Fruit fly (Drosophila melanogaster) whole organism, prepupa: Measurements from ENCODE around the gene Jhbp15.

Source experiments
- CG10631 ChIP-seq: fragments of 200-800 bp; sonication (Bioruptor generic); optimal IDR thresholded peaks from 2 replicates; lab custom pipeline; 2016; ENCODE audit warnings: missing biosample characterization, missing genetic modification characterization
- CG10669 ChIP-seq: fragments of 200-800 bp; sonication (Bioruptor generic); optimal IDR thresholded peaks from 3 replicates; lab custom pipeline; 2018; ENCODE audit warnings: missing biosample characterization, mild to moderate bottlenecking, missing genetic modification characterization, moderate library complexity
- CG11294 ChIP-seq: fragments of 200-800 bp; sonication (Bioruptor generic); IDR thresholded peaks from 2 replicates; pipeline ENCODE4 v1.3.6; 2022; ENCODE audit warnings: missing biosample characterization, missing genetic modification characterization
- CG11762 ChIP-seq: fragments of 200-800 bp; sonication (Bioruptor generic); optimal IDR thresholded peaks from 3 replicates; lab custom pipeline; 2016; ENCODE audit warnings: missing biosample characterization, missing genetic modification characterization; ENCODE audit not compliant: insufficient read depth
- CG15336 ChIP-seq: fragments of 200-800 bp; sonication (Bioruptor generic); IDR thresholded peaks from 2 replicates; pipeline ENCODE4 v1.3.6; 2022; ENCODE audit warnings: missing biosample characterization, missing genetic modification characterization
- CG1621 ChIP-seq: fragments of 200-800 bp; sonication (Bioruptor generic); optimal IDR thresholded peaks from 3 replicates; lab custom pipeline; 2018; ENCODE audit warnings: missing biosample characterization, mild to moderate bottlenecking, missing genetic modification characterization
- CG16779 ChIP-seq: fragments of 200-800 bp; sonication (Bioruptor generic); optimal IDR thresholded peaks from 3 replicates; lab custom pipeline; 2017; ENCODE audit warnings: missing biosample characterization, mild to moderate bottlenecking, missing genetic modification characterization
- CG3032 ChIP-seq: fragments of 200-800 bp; optimal IDR thresholded peaks from 2 replicates; lab custom pipeline; 2019; ENCODE audit warnings: missing biosample characterization, mild to moderate bottlenecking, missing genetic modification characterization, moderate library complexity
- CG32006 ChIP-seq: fragments of 200-800 bp; sonication (Bioruptor generic); optimal IDR thresholded peaks from 3 replicates; lab custom pipeline; 2017; ENCODE audit warnings: missing biosample characterization, mild to moderate bottlenecking, missing genetic modification characterization
- CG34406 ChIP-seq: fragments of 200-800 bp; sonication (Bioruptor generic); optimal IDR thresholded peaks from 3 replicates; lab custom pipeline; 2016; ENCODE audit warnings: missing biosample characterization, missing genetic modification characterization
- CG4318 ChIP-seq: fragments of 200-800 bp; sonication (Bioruptor generic); optimal IDR thresholded peaks from 3 replicates; lab custom pipeline; 2017; ENCODE audit warnings: missing biosample characterization, mild to moderate bottlenecking, missing genetic modification characterization
- CG6276 ChIP-seq: fragments of 200-800 bp; sonication (Bioruptor generic); optimal IDR thresholded peaks from 2 replicates; lab custom pipeline; 2017; ENCODE audit warnings: missing biosample characterization, mild to moderate bottlenecking, missing genetic modification characterization
- CG6792 ChIP-seq: fragments of 200-800 bp; sonication (Bioruptor generic); optimal IDR thresholded peaks from 3 replicates; lab custom pipeline; 2016; ENCODE audit warnings: missing biosample characterization, missing genetic modification characterization
- CG6808 ChIP-seq: fragments of 200-800 bp; sonication (Bioruptor generic); optimal IDR thresholded peaks from 3 replicates; lab custom pipeline; 2017; ENCODE audit warnings: missing biosample characterization, missing genetic modification characterization, mild to moderate bottlenecking, moderate library complexity, missing genetic modification reagents
- CG6854 ChIP-seq: fragments of 200-800 bp; sonication (Bioruptor generic); optimal IDR thresholded peaks from 2 replicates; lab custom pipeline; 2017; ENCODE audit warnings: missing biosample characterization, mild to moderate bottlenecking, missing genetic modification characterization
- CG7368 ChIP-seq: fragments of 200-800 bp; sonication (Bioruptor generic); optimal IDR thresholded peaks from 3 replicates; lab custom pipeline; 2016; ENCODE audit warnings: missing biosample characterization, missing genetic modification characterization
- CG8119 ChIP-seq: fragments of 200-800 bp; sonication (Bioruptor generic); IDR thresholded peaks from 3 replicates; pipeline ENCODE4 v1.3.6; 2022; ENCODE audit warnings: missing biosample characterization, missing genetic modification characterization
- CG8319 ChIP-seq: fragments of 200-800 bp; sonication (Bioruptor generic); optimal IDR thresholded peaks from 3 replicates; lab custom pipeline; 2016; ENCODE audit warnings: missing biosample characterization, missing genetic modification characterization
- CG8632 ChIP-seq: fragments of 200-800 bp; sonication (Bioruptor generic); optimal IDR thresholded peaks from 3 replicates; lab custom pipeline; 2016; ENCODE audit warnings: missing biosample characterization, missing genetic modification characterization
- CG9139 ChIP-seq: fragments of 200-800 bp; sonication (Bioruptor generic); optimal IDR thresholded peaks from 3 replicates; lab custom pipeline; 2017; ENCODE audit warnings: missing biosample characterization, mild to moderate bottlenecking, missing genetic modification characterization
- Eip75B ChIP-seq: fragments of 200-800 bp; sonication (Bioruptor generic); optimal IDR thresholded peaks from 3 replicates; lab custom pipeline; 2016; ENCODE audit warnings: missing biosample characterization, missing genetic modification characterization
- Eip78C ChIP-seq: fragments of 200-800 bp; sonication (Bioruptor generic); peaks from one replicate; lab custom pipeline; 2016; ENCODE audit warnings: missing biosample characterization, missing genetic modification characterization
- Eip93F ChIP-seq: fragments of 200-800 bp; sonication (Bioruptor generic); optimal IDR thresholded peaks from 2 replicates; lab custom pipeline; 2016; ENCODE audit warnings: missing biosample characterization, mild to moderate bottlenecking, missing genetic modification characterization
- Ets21C ChIP-seq: fragments of 200-800 bp; sonication (Bioruptor generic); optimal IDR thresholded peaks from 3 replicates; lab custom pipeline; 2016; ENCODE audit warnings: missing biosample characterization, missing genetic modification characterization
- Ets96B ChIP-seq: fragments of 200-800 bp; optimal IDR thresholded peaks from 2 replicates; lab custom pipeline; 2019; ENCODE audit warnings: missing biosample characterization, mild to moderate bottlenecking, missing genetic modification characterization, moderate library complexity
- Gug ChIP-seq: fragments of 200-800 bp; sonication (Bioruptor generic); IDR thresholded peaks from 2 replicates; pipeline ENCODE4 v1.3.6; 2022; ENCODE audit warnings: missing biosample characterization, missing genetic modification characterization
- Hr38 ChIP-seq: sonication (Bioruptor generic); optimal IDR thresholded peaks from 2 replicates; lab custom pipeline; 2016; ENCODE audit warnings: missing biosample characterization, missing genetic modification characterization
- Hr4 ChIP-seq: fragments of 200-800 bp; sonication (Bioruptor generic); optimal IDR thresholded peaks from 3 replicates; lab custom pipeline; 2016; ENCODE audit warnings: missing biosample characterization, missing genetic modification characterization
- Lpt ChIP-seq: fragments of 200-800 bp; sonication (Bioruptor generic); optimal IDR thresholded peaks from 3 replicates; lab custom pipeline; 2016; ENCODE audit warnings: missing biosample characterization, missing genetic modification characterization
- Met ChIP-seq: fragments of 200-800 bp; sonication (Bioruptor generic); optimal IDR thresholded peaks from 3 replicates; lab custom pipeline; 2016; ENCODE audit warnings: missing biosample characterization, missing genetic modification characterization
- OdsH ChIP-seq: fragments of 200-800 bp; sonication (Bioruptor generic); optimal IDR thresholded peaks from 3 replicates; lab custom pipeline; 2016; ENCODE audit warnings: missing biosample characterization, missing genetic modification characterization
- Smox ChIP-seq: fragments of 200-800 bp; sonication (Bioruptor generic); optimal IDR thresholded peaks from 3 replicates; lab custom pipeline; 2016; ENCODE audit warnings: missing biosample characterization, missing genetic modification characterization
- Sox102F ChIP-seq: fragments of 200-800 bp; sonication (Bioruptor generic); optimal IDR thresholded peaks from 2 replicates; lab custom pipeline; 2016; ENCODE audit warnings: missing biosample characterization, mild to moderate bottlenecking, missing genetic modification characterization
- Sox15 ChIP-seq: fragments of 200-800 bp; sonication (Bioruptor generic); optimal IDR thresholded peaks from 3 replicates; lab custom pipeline; 2016; ENCODE audit warnings: missing biosample characterization, missing genetic modification characterization
- achi ChIP-seq: fragments of 200-800 bp; sonication (Bioruptor generic); optimal IDR thresholded peaks from 3 replicates; lab custom pipeline; 2016; ENCODE audit warnings: missing biosample characterization, missing genetic modification characterization
- dac ChIP-seq: fragments of 200-800 bp; sonication (Bioruptor generic); optimal IDR thresholded peaks from 2 replicates; lab custom pipeline; 2017; ENCODE audit warnings: missing biosample characterization, mild to moderate bottlenecking, missing genetic modification characterization
- dsx ChIP-seq: fragments of 200-800 bp; optimal IDR thresholded peaks from 3 replicates; lab custom pipeline; 2019; ENCODE audit warnings: missing biosample characterization, mild to moderate bottlenecking, missing genetic modification characterization, moderate library complexity; ENCODE audit not compliant: poor library complexity, severe bottlenecking
- eg ChIP-seq: fragments of 200-800 bp; sonication (Bioruptor generic); IDR thresholded peaks from 3 replicates; pipeline ENCODE4 v1.3.6; 2022; ENCODE audit warnings: missing biosample characterization, missing genetic modification characterization
- fd59A ChIP-seq: fragments of 200-800 bp; sonication (Bioruptor generic); optimal IDR thresholded peaks from 2 replicates; lab custom pipeline; 2017; ENCODE audit warnings: missing biosample characterization, mild to moderate bottlenecking, missing genetic modification characterization, missing genetic modification reagents
- fd85E ChIP-seq: fragments of 200-800 bp; sonication (Bioruptor generic); optimal IDR thresholded peaks from 3 replicates; lab custom pipeline; 2016; ENCODE audit warnings: missing biosample characterization, missing genetic modification characterization
- fkh ChIP-seq: fragments of 200-800 bp; sonication (Bioruptor generic); optimal IDR thresholded peaks from 3 replicates; lab custom pipeline; 2017; ENCODE audit warnings: missing biosample characterization, mild to moderate bottlenecking, missing genetic modification characterization, moderate library complexity
- lz ChIP-seq: fragments of 200-800 bp; sonication (Bioruptor generic); optimal IDR thresholded peaks from 3 replicates; lab custom pipeline; 2016; ENCODE audit warnings: missing biosample characterization, missing genetic modification characterization
- net ChIP-seq: fragments of 200-800 bp; sonication (Bioruptor generic); optimal IDR thresholded peaks from 3 replicates; lab custom pipeline; 2016; ENCODE audit warnings: missing biosample characterization, missing genetic modification characterization
- pdm3 ChIP-seq: fragments of 200-800 bp; sonication (Bioruptor generic); optimal IDR thresholded peaks from 3 replicates; lab custom pipeline; 2016; ENCODE audit warnings: missing biosample characterization, missing genetic modification characterization
- spab ChIP-seq: fragments of 200-800 bp; sonication (Bioruptor generic); optimal IDR thresholded peaks from 2 replicates; lab custom pipeline; 2017; ENCODE audit warnings: missing biosample characterization, mild to moderate bottlenecking, missing genetic modification characterization, missing genetic modification reagents
- ss ChIP-seq, 2 experiments: fragments of 200-800 bp; sonication (Bioruptor generic); optimal IDR thresholded peaks; 2 replicates in 1 of 2; 3 replicates in 1 of 2; lab custom pipeline; 2017 to 2018; ENCODE audit warnings: mild to moderate bottlenecking in 2 of 2, missing biosample characterization in 2 of 2, missing genetic modification characterization in 2 of 2, moderate library complexity in 1 of 2
- svp ChIP-seq: fragments of 200-800 bp; sonication (Bioruptor generic); peaks from one replicate; lab custom pipeline; 2016; ENCODE audit warnings: missing biosample characterization, missing genetic modification characterization
- topi ChIP-seq: fragments of 200-800 bp; sonication (Bioruptor generic); optimal IDR thresholded peaks from 3 replicates; lab custom pipeline; 2016; ENCODE audit warnings: missing biosample characterization, missing genetic modification characterization

Gene Jhbp15

DNA sequence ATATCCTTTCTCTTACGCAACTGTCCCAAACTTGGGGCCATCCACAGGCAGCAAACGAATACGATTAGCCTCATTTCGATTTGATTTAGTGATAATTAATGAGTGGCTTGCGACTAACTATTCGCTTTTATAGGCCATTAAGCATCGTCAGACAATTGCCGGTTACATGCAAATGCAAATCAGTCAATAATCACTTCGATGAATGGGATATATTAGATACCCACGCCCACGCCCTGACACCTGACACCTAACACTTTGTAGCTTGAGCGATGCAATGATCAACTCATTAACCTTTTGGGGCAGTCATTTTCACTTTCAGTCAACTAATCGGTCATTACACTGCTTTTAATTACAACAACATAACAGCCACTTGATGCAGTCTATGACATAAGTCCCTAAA, at the start of gene Jhbp15:
TSS of gene Jhbp15 (minus strand) at position 101 of the 400 bp plus-strand sequence.
- TF ChIP-seq CG16779 (tag; lab: Kevin White, UChicago) (no peak), Eip93F (GFP tag; lab: Kevin White, UChicago) (no peak), CG15336 (GFP tag; lab: Robert Waterston, UW) (no peak), dac (no peak), CG6808 (GFP tag; lab: Kevin White, UChicago) (no peak), CG34406 (GFP tag; lab: Kevin White, UChicago) (no peak), Gug (GFP tag; lab: Robert Waterston, UW) (no peak), Sox102F (GFP tag; lab: Kevin White, UChicago) (no peak), dsx (no peak), Eip75B (GFP tag; lab: Kevin White, UChicago) (no peak), fd85E (GFP tag; lab: Kevin White, UChicago) (no peak), CG7368 (GFP tag; lab: Kevin White, UChicago) (no peak)

DNA sequence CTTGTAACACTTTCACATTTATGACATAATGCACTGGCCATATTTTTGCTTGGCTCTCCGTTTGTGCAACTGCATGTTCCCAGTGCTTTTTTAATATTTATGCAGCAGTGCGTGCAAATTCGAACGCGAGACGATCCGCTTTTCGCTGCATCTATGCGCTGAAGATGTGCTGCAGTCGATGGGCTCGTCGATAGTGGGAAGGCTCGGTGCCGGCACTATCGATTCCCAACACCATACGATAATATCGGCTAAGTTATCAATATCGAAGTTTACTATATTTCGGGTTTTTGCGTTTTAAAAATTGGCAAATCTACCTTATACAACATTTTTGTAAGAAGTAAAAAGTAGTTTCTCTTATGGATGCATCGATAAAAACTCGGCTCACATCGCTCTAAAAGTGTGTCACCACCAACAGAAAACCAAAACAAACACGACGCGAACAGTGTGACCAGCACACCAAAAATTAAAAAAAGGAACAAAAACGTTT, 46.9 kb upstream of the Jhbp15 start, which contains the start of gene RhoGAP93B:
TSS of gene RhoGAP93B (minus strand) at position 197 of the 487 bp plus-strand sequence.
- TF ChIP-seq Eip75B (GFP tag; lab: Kevin White, UChicago) (no peak), dac (peak; percentile 62), achi (no peak), CG16779 (tag; lab: Kevin White, UChicago) (peak; percentile 58), CG1621 (tag; lab: Kevin White, UChicago) (peak; percentile 55), Hr38 (GFP tag; lab: Kevin White, UChicago) (no peak), fkh (peak; percentile 95), OdsH (GFP tag; lab: Kevin White, UChicago) (peak; percentile 72), CG10669 (peak; percentile 70), pdm3 (GFP tag; lab: Kevin White, UChicago) (no peak), fd85E (GFP tag; lab: Kevin White, UChicago) (no peak), CG3032 (tag; lab: Kevin White, UChicago) (peak; percentile 87), CG11294 (GFP tag; lab: Robert Waterston, UW) (peak; percentile 58; the same call in 1 of the 2 replicates), lz (GFP tag; lab: Kevin White, UChicago) (peak; percentile 84), CG6276 (GFP tag; lab: Kevin White, UChicago) (no peak), CG4318 (GFP tag; lab: Kevin White, UChicago) (no peak), eg (GFP tag; lab: Robert Waterston, UW) (peak; percentile 88), CG32006 (GFP tag; lab: Kevin White, UChicago) (peak; percentile 84), CG10631 (GFP tag; lab: Kevin White, UChicago) (peak; percentile 86), Hr4 (GFP tag; lab: Kevin White, UChicago) (peak; percentile 90), CG6854 (GFP tag; lab: Kevin White, UChicago) (peak; percentile 34), svp (GFP tag; lab: Kevin White, UChicago) (peak; percentile 92), dsx (peak; percentile 69), CG11762 (GFP tag; lab: Kevin White, UChicago) (no peak), CG34406 (GFP tag; lab: Kevin White, UChicago) (no peak), CG15336 (GFP tag; lab: Robert Waterston, UW) (peak; percentile 73), ss (GFP tag; optimal IDR thresholded peaks at IDR 0.05; lab: Kevin White, UChicago) (peak in 1 of 2 experiments; percentile 71), net (GFP tag; lab: Kevin White, UChicago) (peak; percentile 37), CG8319 (peak; percentile 53), Ets96B (tag; lab: Kevin White, UChicago) (peak; percentile 82), Smox (GFP tag; lab: Kevin White, UChicago) (no peak), Sox15 (GFP tag; lab: Kevin White, UChicago) (peak; percentile 30), topi (GFP tag; lab: Kevin White, UChicago) (peak; percentile 89), Ets21C (peak; percentile 69), Lpt (GFP tag; lab: Kevin White, UChicago) (no peak), Eip78C (GFP tag; lab: Kevin White, UChicago) (peak; percentile 88), spab (GFP tag; lab: Kevin White, UChicago) (no peak), fd59A (GFP tag; lab: Kevin White, UChicago) (peak; percentile 24), CG6792 (peak; percentile 50), CG6808 (GFP tag; lab: Kevin White, UChicago) (peak; percentile 78), Met (GFP tag; lab: Kevin White, UChicago) (no peak), Sox102F (GFP tag; lab: Kevin White, UChicago) (no peak), CG9139 (GFP tag; lab: Kevin White, UChicago) (no peak), Gug (GFP tag; lab: Robert Waterston, UW) (peak; percentile 85), CG8632 (peak; percentile 54), CG8119 (GFP tag; lab: Robert Waterston, UW) (peak; percentile 84)
